Fruit fly (Drosophila melanogaster) whole organism: Measurements from ENCODE around the gene CG7728.

Experiments used
- Dll ChIP-seq: fragments of >200 bp; optimal IDR thresholded peaks from 2 replicates; lab custom pipeline; 2017
- EcR ChIP-seq, 2 experiments: fragments of >200 bp; optimal IDR thresholded peaks; 2 replicates each; lab custom pipeline; 2017; ENCODE audit warnings: missing biosample characterization in 2 of 2, missing genetic modification characterization in 2 of 2, missing genetic modification reagents in 2 of 2
- psq ChIP-seq: fragments of >200 bp; optimal IDR thresholded peaks from 2 replicates; lab custom pipeline; 2017

DNA sequence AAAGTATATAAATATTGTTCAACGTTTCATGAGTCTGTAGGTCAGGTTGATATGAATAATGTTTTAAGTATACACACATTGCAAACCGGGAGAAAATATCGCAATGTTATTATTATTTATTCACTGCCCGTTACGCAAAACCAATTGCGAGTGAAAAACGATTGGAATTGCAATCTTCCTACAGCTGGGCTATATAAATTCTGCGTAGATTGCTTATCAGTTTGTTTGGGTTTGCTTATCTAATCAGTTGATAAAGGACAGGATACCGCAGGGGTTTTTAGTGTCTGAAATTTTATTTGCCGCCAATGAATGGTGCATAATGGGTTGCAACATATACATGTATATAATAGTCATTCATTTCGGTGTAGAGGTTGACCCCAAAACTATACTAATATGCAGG is 32.3 kb upstream of the CG7728 start:
- no peak for TF ChIP-seq psq (lab: Kevin White, UChicago)
- no peak for TF ChIP-seq Dll (lab: Kevin White, UChicago)
- no peak for TF ChIP-seq EcR (GFP tag; optimal IDR thresholded peaks at IDR 0.05; lab: Kevin White, UChicago)
